Worm (Caenorhabditis elegans) whole organism, young adult: ENCODE results near the gene F56C9.8.

Source experiments
- K12H6.12 ChIP-seq: fragments of 200-800 bp; sonication (Bioruptor generic); optimal IDR thresholded peaks from 2 replicates; lab custom pipeline; 2018; ENCODE audit warnings: mild to moderate bottlenecking, missing genetic modification characterization, missing compliant biosample characterization
- fkh-3 ChIP-seq: sonication (generic microtip); optimal IDR thresholded peaks from 2 replicates; lab custom pipeline; 2016; ENCODE audit warnings: mild to moderate bottlenecking, missing genetic modification characterization, missing compliant biosample characterization
- mxl-1 ChIP-seq: sonication (generic microtip); optimal IDR thresholded peaks from 2 replicates; lab custom pipeline; 2016; ENCODE audit warnings: missing genetic modification characterization, missing compliant biosample characterization
- pha-4 ChIP-seq: fragments of 150-350 bp; sonication (generic microtip); optimal IDR thresholded peaks from 2 replicates; lab custom pipeline; 2014; ENCODE audit warnings: missing biosample characterization, missing genetic modification reagents, missing genetic modification characterization

DNA sequence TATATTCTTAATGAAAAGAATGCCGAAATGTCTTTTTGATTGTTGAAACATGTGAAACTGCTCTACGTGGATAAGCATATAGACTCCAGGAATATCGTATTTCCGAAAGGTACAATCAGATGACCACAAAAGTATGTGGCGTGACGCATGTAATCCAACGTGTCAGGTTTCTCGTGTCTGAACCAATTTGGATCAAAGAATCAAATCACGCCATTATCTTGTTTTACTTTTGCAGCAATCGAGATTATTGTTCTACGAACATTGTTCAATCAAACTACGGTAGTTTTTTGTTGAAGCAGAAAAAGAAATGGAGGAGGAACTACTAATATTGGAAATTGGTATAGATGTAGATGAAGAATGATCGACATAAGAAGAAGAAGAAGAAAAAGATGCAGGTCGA is 45.6 kb downstream of the F56C9.8 start:
- TF ChIP-seq mxl-1 (tag; lab: Kevin White, UChicago), result no peak
- no peak for TF ChIP-seq pha-4
- TF ChIP-seq K12H6.12 (tag; lab: Kevin White, UChicago), result no peak
- no peak for TF ChIP-seq fkh-3 (tag; lab: Kevin White, UChicago)
